Fruit fly (Drosophila melanogaster): ENCODE data around the gene CG6793.

The CG6793 gene

dm6 chr3L:12056286-12057178, 14.3 kb downstream of the CG6793 start (continued):
- TF ChIP-seq D19B (GFP tag; optimal IDR thresholded peaks at IDR 0.05) = peak; percentile 98
- peak; percentile 50 to 70 for TF ChIP-seq Pdp1 (GFP tag; optimal IDR thresholded peaks at IDR 0.05)
- peak; percentile 77 for TF ChIP-seq org-1 (GFP tag; optimal IDR thresholded peaks at IDR 0.05)
- TF ChIP-seq Doc2 (GFP tag; IDR thresholded peaks at IDR 0.05) = no peak
- TF ChIP-seq CG8359 (GFP tag; optimal IDR thresholded peaks at IDR 0.05; ENCODE audit: borderline replicate concordance) = peak; percentile 20
- TF ChIP-seq CG11247 (GFP tag; IDR thresholded peaks at IDR 0.05) = no peak
- no peak for TF ChIP-seq CG3838 (GFP tag; optimal IDR thresholded peaks at IDR 0.05)
- no peak for TF ChIP-seq C15 (GFP tag; IDR thresholded peaks at IDR 0.05)
- peak; percentile 21 for TF ChIP-seq Spps (tag; optimal IDR thresholded peaks at IDR 0.05)
- peak; percentile 55 for TF ChIP-seq sqz (GFP tag; optimal IDR thresholded peaks at IDR 0.05)
- peak; percentile 81 for TF ChIP-seq Ptx1 (GFP tag; IDR thresholded peaks at IDR 0.05)
- TF ChIP-seq CG18764 (GFP tag; optimal IDR thresholded peaks at IDR 0.05) = peak; percentile 65
- peak; percentile 36; the same call in 1 of the 2 replicates for TF ChIP-seq Lim3 (GFP tag; IDR thresholded peaks at IDR 0.05)
- TF ChIP-seq CG9437 (GFP tag; optimal IDR thresholded peaks at IDR 0.05) = peak; percentile 75
- peak; percentile 33 for TF ChIP-seq fu2 (GFP tag; optimal IDR thresholded peaks at IDR 0.05)
- TF ChIP-seq lov (optimal IDR thresholded peaks at IDR 0.05) = no peak
- no peak for TF ChIP-seq lov (GFP tag; IDR thresholded peaks at IDR 0.05)
- TF ChIP-seq slp2 (GFP tag; optimal IDR thresholded peaks at IDR 0.05) = peak; percentile 70
- peak; percentile 9 for TF ChIP-seq ac (GFP tag; optimal IDR thresholded peaks at IDR 0.05)
- TF ChIP-seq disco-r (GFP tag; optimal IDR thresholded peaks at IDR 0.05) = peak; percentile 49
- TF ChIP-seq dimm (GFP tag; IDR thresholded peaks at IDR 0.05) = no peak
- no peak for TF ChIP-seq CG2889 (GFP tag; IDR thresholded peaks at IDR 0.05)
- peak; percentile 74 for TF ChIP-seq CG2120 (GFP tag; optimal IDR thresholded peaks at IDR 0.05)
- TF ChIP-seq CG11398 (GFP tag; optimal IDR thresholded peaks at IDR 0.05) = peak; percentile 63
- TF ChIP-seq dmrt11E (tag; optimal IDR thresholded peaks at IDR 0.05) = peak; percentile 74
- TF ChIP-seq sob (GFP tag; IDR thresholded peaks at IDR 0.05) = no peak; the same call in 1 of the 2 replicates
- TF ChIP-seq CG12769 (tag; optimal IDR thresholded peaks at IDR 0.05) = peak; percentile 13
- peak; percentile 48; the same call in 1 of the 3 replicates for TF ChIP-seq CG7357 (GFP tag; IDR thresholded peaks at IDR 0.05)
- peak; percentile 55 for TF ChIP-seq ewg (GFP tag; optimal IDR thresholded peaks at IDR 0.05)
- peak; percentile 51 for TF ChIP-seq CG17186 (GFP tag; optimal IDR thresholded peaks at IDR 0.05)
- TF ChIP-seq nau (GFP tag; optimal IDR thresholded peaks at IDR 0.05) = peak; percentile 65
- peak; percentile 67; the same call in 1 of the 2 replicates for TF ChIP-seq Xrp1 (GFP tag; IDR thresholded peaks at IDR 0.05)
- peak; percentile 42 for TF ChIP-seq emc (GFP tag; optimal IDR thresholded peaks at IDR 0.05)
- peak; percentile 76 for TF ChIP-seq CG6689 (GFP tag; IDR thresholded peaks at IDR 0.05)
- TF ChIP-seq Opbp (GFP tag; IDR thresholded peaks at IDR 0.05; ENCODE audit: partially characterized antibody) = peak; percentile 50; the same call in 2 of the 3 replicates
- peak; percentile 61 for TF ChIP-seq CG34376 (GFP tag; optimal IDR thresholded peaks at IDR 0.05)
- peak; percentile 35 for TF ChIP-seq nom (GFP tag; optimal IDR thresholded peaks at IDR 0.05)
- no peak for TF ChIP-seq CG6175 (GFP tag; IDR thresholded peaks at IDR 0.05)
- TF ChIP-seq Bgb (GFP tag; IDR thresholded peaks at IDR 0.05; ENCODE audit: partially characterized antibody) = peak; percentile 55; the same call in 1 of the 2 replicates
- no peak for TF ChIP-seq abd-A (tag; optimal IDR thresholded peaks at IDR 0.05)
- TF ChIP-seq corto (GFP tag; optimal IDR thresholded peaks at IDR 0.05) = no peak
- peak; percentile 76 for TF ChIP-seq HHEX (GFP tag; optimal IDR thresholded peaks at IDR 0.05)
- peak; percentile 34 for TF ChIP-seq Kr (GFP tag; optimal IDR thresholded peaks at IDR 0.05)
- TF ChIP-seq CG10147 (GFP tag; optimal IDR thresholded peaks at IDR 0.05) = no peak
- no peak for TF ChIP-seq sima (GFP tag; optimal IDR thresholded peaks at IDR 0.05)
- TF ChIP-seq CG31388 (GFP tag; optimal IDR thresholded peaks at IDR 0.05) = peak; percentile 69
- peak; percentile 64 for TF ChIP-seq esg (GFP tag; conservative IDR thresholded peaks at IDR 0.05)
- TF ChIP-seq sim (GFP tag; IDR thresholded peaks at IDR 0.05) = no peak
